Worm (Caenorhabditis elegans): ENCODE results near the gene ZC53.22.
A peak's percentile ranks its signal among the peaks of the same experiment; 100 is the strongest.

Gene ZC53.22

DNA sequence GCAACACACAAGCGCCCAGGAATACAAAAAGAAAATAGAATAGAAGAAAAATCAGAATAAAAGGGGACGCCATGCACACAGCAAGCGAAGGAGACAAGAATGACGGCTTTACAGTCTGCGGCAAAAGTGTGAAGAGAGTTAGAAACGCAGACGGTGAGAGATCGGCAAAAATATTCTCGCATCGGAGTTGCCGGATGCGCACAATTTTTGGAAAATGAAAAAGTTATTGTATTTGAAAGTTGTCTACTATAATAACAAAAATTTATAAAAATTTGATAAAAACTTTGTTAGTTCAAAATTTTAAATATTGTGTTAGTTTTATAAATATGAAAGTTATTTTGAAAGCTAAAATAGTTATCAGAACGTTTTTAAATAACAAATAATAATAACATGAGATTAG is at the start of gene ZC53.22:
ZC53.22 (minus strand) TSS at position 101 of the 400 bp plus-strand sequence.
- TF ChIP-seq nhr-42 (GFP tag; IDR thresholded peaks at IDR 0.05) (no peak), mxl-2 (GFP tag; conservative IDR thresholded peaks at IDR 0.05) (no peak), nhr-11 (tag; optimal IDR thresholded peaks at IDR 0.05) (no peak), F44E2.7 (GFP tag; IDR thresholded peaks at IDR 0.05) (no peak), lsy-2 (tag; optimal IDR thresholded peaks at IDR 0.05) (no peak), egl-27 (tag; optimal IDR thresholded peaks at IDR 0.05) (no peak), jun-1 (tag; optimal IDR thresholded peaks at IDR 0.05) (no peak), ceh-32 (tag; optimal IDR thresholded peaks at IDR 0.05; ENCODE audit: poor library complexity) (no peak), pha-4 (GFP tag; IDR thresholded peaks at IDR 0.05) (no peak), pha-4 (tag; optimal IDR thresholded peaks at IDR 0.05) (no peak)

ce11 chrX:1971647-1972046 is 49.5 kb upstream of the ZC53.22 start:
- peak; percentile 73; the same call in 1 of the 2 replicates for TF ChIP-seq set-16 (GFP tag; IDR thresholded peaks at IDR 0.05)
- TF ChIP-seq daf-19 (GFP tag; conservative IDR thresholded peaks at IDR 0.05), result no peak

DNA sequence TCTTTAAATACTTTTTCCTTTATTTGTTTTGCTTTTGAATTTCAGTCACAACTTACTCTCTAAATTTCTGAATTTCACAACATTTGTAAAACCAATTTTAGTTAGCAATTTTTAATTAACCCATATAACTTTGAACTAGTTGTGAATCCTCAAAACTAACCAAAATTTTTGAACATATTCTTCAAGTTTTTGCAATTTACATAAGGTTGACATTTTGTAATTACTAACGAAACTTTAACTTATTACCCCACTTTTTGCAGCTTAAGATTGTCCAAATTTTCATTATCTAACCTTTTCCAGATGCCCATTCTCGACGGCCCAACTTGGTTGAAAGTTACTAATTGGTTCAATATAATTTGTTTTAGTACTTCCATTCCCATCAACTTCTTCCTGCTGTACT is 47.4 kb upstream of the ZC53.22 start, which contains the start of gene str-79:
str-79 (plus strand) TSS at position 301 of the 400 bp plus-strand sequence.
- TF ChIP-seq aha-1 (tag) (peak; percentile 84), unc-130 (GFP tag; optimal IDR thresholded peaks at IDR 0.05) (no peak)

- TF ChIP-seq hmg-1.1 (GFP tag; IDR thresholded peaks at IDR 0.05), result peak; percentile 68
- TF ChIP-seq duxl-1 (tag; optimal IDR thresholded peaks at IDR 0.05; ENCODE audit: poor library complexity), result peak; percentile 95
- TF ChIP-seq snpc-1.2 (GFP tag; IDR thresholded peaks at IDR 0.05), result no peak
- TF ChIP-seq aha-1 (tag), result peak; percentile 93
- no peak for TF ChIP-seq T20F7.1 (GFP tag; optimal IDR thresholded peaks at IDR 0.05)
- peak; percentile 50 for TF ChIP-seq dpl-1 (GFP tag; optimal IDR thresholded peaks at IDR 0.05)
- TF ChIP-seq Y48G9A.11 (GFP tag; IDR thresholded peaks at IDR 0.05), result no peak
- peak; percentile 55 for TF ChIP-seq hlh-30 (tag; optimal IDR thresholded peaks at IDR 0.05; ENCODE audit: insufficient read depth)
- no peak for TF ChIP-seq nhr-11 (tag; optimal IDR thresholded peaks at IDR 0.05)
- peak; percentile 6 for TF ChIP-seq nhr-6 (tag; optimal IDR thresholded peaks at IDR 0.05)
- peak in 1 of 2 experiments; percentile 37 for TF ChIP-seq mdl-1 (tag; optimal IDR thresholded peaks at IDR 0.05)
- no peak for TF ChIP-seq set-16 (GFP tag; IDR thresholded peaks at IDR 0.05)
- peak; percentile 14 for TF ChIP-seq nhr-28 (tag; optimal IDR thresholded peaks at IDR 0.05)
- TF ChIP-seq rbr-2 (tag; optimal IDR thresholded peaks at IDR 0.05), result peak; percentile 1
- TF ChIP-seq saeg-2 (GFP tag; IDR thresholded peaks at IDR 0.05), result no peak
Measured at ce11 chrX:1964828-1965227, 42.6 kb upstream of the ZC53.22 start.

DNA sequence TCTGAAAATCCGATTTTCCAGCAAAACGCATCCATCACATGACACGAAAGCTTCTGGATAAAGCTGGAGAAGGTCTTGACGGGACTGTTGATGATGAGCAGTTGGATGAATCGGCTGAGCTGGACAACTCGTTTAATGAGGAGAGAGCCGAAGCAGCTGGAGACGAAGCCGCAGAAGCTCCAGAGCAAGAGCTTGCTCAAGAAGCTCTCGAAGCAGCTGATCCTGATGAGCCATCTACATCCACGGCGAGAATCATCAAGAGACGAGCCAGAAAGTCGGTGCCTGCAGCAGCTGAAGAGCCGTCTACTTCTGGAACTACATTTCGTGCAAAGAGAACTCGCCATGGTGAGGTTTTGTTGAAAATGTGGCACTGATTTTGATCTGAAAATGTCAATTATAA is 42.2 kb upstream of the ZC53.22 start:
- no peak for TF ChIP-seq D1046.2 (GFP tag; IDR thresholded peaks at IDR 0.05)
- peak; percentile 28 for TF ChIP-seq aha-1 (tag)
- TF ChIP-seq F26F4.8 (GFP tag; conservative IDR thresholded peaks at IDR 0.05), result no peak
- TF ChIP-seq set-16 (GFP tag; IDR thresholded peaks at IDR 0.05), result peak; percentile 74
- peak in 1 of 2 experiments; percentile 19 for TF ChIP-seq unc-62 (GFP tag; optimal IDR thresholded peaks at IDR 0.05 in 1 of 2)
- no peak for TF ChIP-seq unc-62 (tag; optimal IDR thresholded peaks at IDR 0.05)

ce11 chrX:1962273-1962672 is 40.1 kb upstream of the ZC53.22 start, which contains the start of gene F52D2.7:
F52D2.7 (plus strand) TSS chrX:1962573.
- TF ChIP-seq ceh-82 (tag; optimal IDR thresholded peaks at IDR 0.05), result no peak
- no peak for TF ChIP-seq daf-12 (tag; optimal IDR thresholded peaks at IDR 0.05)
- TF ChIP-seq T20F7.1 (GFP tag; optimal IDR thresholded peaks at IDR 0.05), result no peak
- no peak for TF ChIP-seq vab-7 (GFP tag; IDR thresholded peaks at IDR 0.05)
- no peak for TF ChIP-seq Y48G9A.11 (GFP tag; IDR thresholded peaks at IDR 0.05)
- no peak for TF ChIP-seq dve-1 (tag; optimal IDR thresholded peaks at IDR 0.05; ENCODE audit: insufficient read depth)
- no peak for TF ChIP-seq php-3 (GFP tag; IDR thresholded peaks at IDR 0.05)
- no peak for TF ChIP-seq nhr-77 (tag; optimal IDR thresholded peaks at IDR 0.05)
- no peak for TF ChIP-seq T26A8.4 (GFP tag; IDR thresholded peaks at IDR 0.05)
- TF ChIP-seq lir-3 (tag; optimal IDR thresholded peaks at IDR 0.05), result no peak
- no peak for TF ChIP-seq spr-3 (GFP tag; optimal IDR thresholded peaks at IDR 0.05)
- no peak for TF ChIP-seq skn-1 (tag; optimal IDR thresholded peaks at IDR 0.05)
- no peak for TF ChIP-seq pha-4 (GFP tag; IDR thresholded peaks at IDR 0.05)
- TF ChIP-seq pha-4 (tag; optimal IDR thresholded peaks at IDR 0.05), result no peak
- TF ChIP-seq dmd-6 (GFP tag; IDR thresholded peaks at IDR 0.05), result no peak
- TF ChIP-seq tra-1 (GFP tag; IDR thresholded peaks at IDR 0.05), result no peak
- no peak for TF ChIP-seq ceh-62 (tag; optimal IDR thresholded peaks at IDR 0.05)
- no peak for TF ChIP-seq lim-7 (GFP tag; IDR thresholded peaks at IDR 0.05)

Measured in whole organism, L4 larva.